Worm (Caenorhabditis elegans) whole organism, midembryonic: ENCODE data around the gene gnrr-5.

ENCODE experiments used
- T22C8.4 ChIP-seq: fragments of 200-800 bp; sonication (Bioruptor generic); IDR thresholded peaks from 2 replicates; pipeline ENCODE4 v1.3.6; 2022; ENCODE audit warnings: missing genetic modification characterization, missing compliant biosample characterization
- cog-1 ChIP-seq: sonication (generic microtip); optimal IDR thresholded peaks from 2 replicates; lab custom pipeline; 2016; ENCODE audit warnings: missing genetic modification characterization, missing compliant biosample characterization
- flt-1 ChIP-seq: fragments of 200-800 bp; sonication (Bioruptor generic); IDR thresholded peaks from 2 replicates; pipeline ENCODE4 v1.3.6; 2022; ENCODE audit warnings: missing genetic modification characterization, missing compliant biosample characterization
- klf-2 ChIP-seq: fragments of 200-800 bp; sonication (Bioruptor generic); conservative IDR thresholded peaks from 2 replicates; pipeline ENCODE4 v1.3.6; 2022; ENCODE audit warnings: missing genetic modification reagents, missing genetic modification characterization, missing compliant biosample characterization
- ref-1 ChIP-seq: fragments of 200-800 bp; sonication (Bioruptor generic); conservative IDR thresholded peaks from 2 replicates; pipeline ENCODE4 v1.3.6; 2022; ENCODE audit warnings: missing genetic modification reagents, missing genetic modification characterization, missing compliant biosample characterization
- tab-1 ChIP-seq: fragments of 200-800 bp; sonication (Bioruptor generic); IDR thresholded peaks from 2 replicates; pipeline ENCODE4 v1.3.6; 2022; ENCODE audit warnings: missing genetic modification characterization, missing compliant biosample characterization
- ztf-23 ChIP-seq: fragments of 200-800 bp; sonication (Bioruptor generic); IDR thresholded peaks from 2 replicates; pipeline ENCODE4 v1.3.6; 2022; ENCODE audit warnings: missing genetic modification reagents, missing genetic modification characterization, missing compliant biosample characterization
- ztf-29 ChIP-seq: fragments of 200-800 bp; sonication (Bioruptor generic); IDR thresholded peaks from 2 replicates; pipeline ENCODE4 v1.3.6; 2022; ENCODE audit warnings: missing genetic modification reagents, missing genetic modification characterization, missing compliant biosample characterization

DNA sequence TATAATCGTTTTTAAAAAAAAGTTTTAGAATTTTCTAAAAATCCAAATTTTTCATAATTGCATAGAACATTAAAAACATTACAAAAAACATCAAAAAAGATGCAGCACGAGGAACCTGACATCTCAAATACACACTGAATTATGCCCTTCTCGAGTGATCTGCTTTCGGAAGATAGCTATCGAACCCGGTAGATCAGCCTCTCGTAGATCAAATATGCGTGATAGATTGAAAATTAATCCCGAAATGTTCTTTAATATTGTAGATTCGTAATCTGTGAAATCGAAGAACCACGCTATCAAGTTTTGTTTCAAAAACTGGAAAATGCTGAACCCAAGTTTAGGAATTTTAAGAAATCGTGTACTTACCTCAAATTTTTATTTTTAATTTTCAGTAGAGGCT, 27.3 kb upstream of the gnrr-5 start:
- no peak for TF ChIP-seq ref-1 (GFP tag; lab: Robert Waterston, UW)
- TF ChIP-seq ztf-23 (GFP tag; lab: Robert Waterston, UW) = no peak
- TF ChIP-seq ztf-29 (GFP tag; lab: Robert Waterston, UW) = no peak
- no peak for TF ChIP-seq klf-2 (GFP tag; lab: Robert Waterston, UW)
- no peak for TF ChIP-seq tab-1
- TF ChIP-seq cog-1 (tag; lab: Kevin White, UChicago) = no peak
- no peak for TF ChIP-seq flt-1 (GFP tag; lab: Robert Waterston, UW)
- TF ChIP-seq T22C8.4 (GFP tag; lab: Robert Waterston, UW) = no peak
